Worm (Caenorhabditis elegans) whole organism, L2 larva: Measurements from ENCODE around the gene qua-1.

Experiments used
- F13H6.1 ChIP-seq: sonication (generic microtip); optimal IDR thresholded peaks from 2 replicates; lab custom pipeline; 2016; ENCODE audit warnings: missing genetic modification characterization, missing compliant biosample characterization
- Y55F3AM.14 ChIP-seq: fragments of 200-800 bp; sonication (Bioruptor generic); optimal IDR thresholded peaks from 2 replicates; lab custom pipeline; 2018; ENCODE audit warnings: mild to moderate bottlenecking, missing genetic modification characterization, missing compliant biosample characterization
- ZK546.5 ChIP-seq: sonication (generic microtip); optimal IDR thresholded peaks from 2 replicates; lab custom pipeline; 2017; ENCODE audit warnings: missing biosample characterization, missing genetic modification characterization
- alr-1 ChIP-seq: fragments of 150-350 bp; optimal IDR thresholded peaks from 2 replicates; lab custom pipeline; 2014; ENCODE audit warnings: missing biosample characterization, missing genetic modification characterization
- aly-2 ChIP-seq: fragments of 150-350 bp; optimal IDR thresholded peaks from 2 replicates; lab custom pipeline; 2014; ENCODE audit warnings: missing biosample characterization, missing genetic modification characterization
- ama-1 ChIP-seq: fragments of 150-350 bp; optimal IDR thresholded peaks from 2 replicates; lab custom pipeline; 2018; ENCODE audit warnings: inconsistent platforms
- blmp-1 ChIP-seq: sonication (generic microtip); optimal IDR thresholded peaks from 2 replicates; lab custom pipeline; 2017; ENCODE audit warnings: missing genetic modification characterization, mild to moderate bottlenecking, missing compliant biosample characterization, antibody characterized with exemption, moderate library complexity; ENCODE audit not compliant: insufficient read depth
- ceh-82 ChIP-seq: fragments of 150-350 bp; optimal IDR thresholded peaks from 2 replicates; lab custom pipeline; 2014; ENCODE audit warnings: missing biosample characterization, missing genetic modification characterization
- crh-2 ChIP-seq: sonication (generic microtip); optimal IDR thresholded peaks from 2 replicates; lab custom pipeline; 2017; ENCODE audit warnings: missing biosample characterization, missing genetic modification characterization
- elt-3 ChIP-seq: sonication (generic microtip); optimal IDR thresholded peaks from 2 replicates; lab custom pipeline; 2017; ENCODE audit warnings: missing biosample characterization, missing genetic modification characterization
- fos-1 ChIP-seq: fragments of 150-350 bp; optimal IDR thresholded peaks from 2 replicates; lab custom pipeline; 2014; ENCODE audit warnings: missing biosample characterization, missing genetic modification characterization
- gmeb-1 ChIP-seq: fragments of 150-350 bp; optimal IDR thresholded peaks from 2 replicates; lab custom pipeline; 2014; ENCODE audit warnings: missing biosample characterization, missing genetic modification characterization
- lin-11 ChIP-seq: fragments of 150-350 bp; sonication (generic microtip); optimal IDR thresholded peaks from 2 replicates; lab custom pipeline; 2014; ENCODE audit warnings: missing biosample characterization, missing genetic modification characterization, inconsistent platforms, mixed read lengths
- lin-39 ChIP-seq: fragments of 150-350 bp; optimal IDR thresholded peaks from 2 replicates; lab custom pipeline; 2014; ENCODE audit warnings: missing biosample characterization, missing genetic modification reagents, missing genetic modification characterization
- mab-5 ChIP-seq: fragments of 150-350 bp; optimal IDR thresholded peaks from 2 replicates; lab custom pipeline; 2014; ENCODE audit warnings: missing biosample characterization, missing genetic modification characterization
- mdl-1 ChIP-seq, 2 experiments: fragments of 150-350 bp in 1 of 2; sonication (generic microtip) in 1 of 2; optimal IDR thresholded peaks; 2 replicates each; lab custom pipeline; 2017; ENCODE audit warnings: missing biosample characterization in 2 of 2, missing genetic modification characterization in 2 of 2
- nhr-10 ChIP-seq: sonication (generic microtip); optimal IDR thresholded peaks from 2 replicates; lab custom pipeline; 2017; ENCODE audit warnings: missing biosample characterization, missing genetic modification characterization
- nhr-11 ChIP-seq: fragments of 150-350 bp; optimal IDR thresholded peaks from 2 replicates; lab custom pipeline; 2014; ENCODE audit warnings: missing biosample characterization, missing genetic modification characterization
- nhr-12 ChIP-seq: fragments of 150-350 bp; optimal IDR thresholded peaks from 2 replicates; lab custom pipeline; 2014; ENCODE audit warnings: missing biosample characterization, missing genetic modification characterization
- nhr-129 ChIP-seq: fragments of 150-350 bp; optimal IDR thresholded peaks from 2 replicates; lab custom pipeline; 2014; ENCODE audit warnings: missing biosample characterization, missing genetic modification characterization
- nhr-21 ChIP-seq: fragments of 150-350 bp; optimal IDR thresholded peaks from 2 replicates; lab custom pipeline; 2014; ENCODE audit warnings: missing biosample characterization, missing genetic modification characterization
- nhr-23 ChIP-seq: fragments of 150-350 bp; optimal IDR thresholded peaks from 2 replicates; lab custom pipeline; 2014; ENCODE audit warnings: missing biosample characterization, missing genetic modification reagents, missing genetic modification characterization
- nhr-25 ChIP-seq: fragments of 150-350 bp; sonication (generic microtip); optimal IDR thresholded peaks from 3 replicates; lab custom pipeline; 2014; ENCODE audit warnings: missing biosample characterization, missing genetic modification characterization
- nhr-6 ChIP-seq: fragments of 150-350 bp; optimal IDR thresholded peaks from 2 replicates; lab custom pipeline; 2014; ENCODE audit warnings: missing biosample characterization, missing genetic modification characterization
- nhr-77 ChIP-seq: fragments of 150-350 bp; optimal IDR thresholded peaks from 2 replicates; lab custom pipeline; 2014; ENCODE audit warnings: missing biosample characterization, missing genetic modification characterization
- peb-1 ChIP-seq: fragments of 150-350 bp; optimal IDR thresholded peaks from 2 replicates; lab custom pipeline; 2014; ENCODE audit warnings: missing biosample characterization, missing genetic modification characterization
- sem-4 ChIP-seq: fragments of 150-350 bp; optimal IDR thresholded peaks from 2 replicates; lab custom pipeline; 2014; ENCODE audit warnings: missing biosample characterization, missing genetic modification reagents, missing genetic modification characterization
- skn-1 ChIP-seq: sonication (generic microtip); optimal IDR thresholded peaks from 2 replicates; lab custom pipeline; 2017; ENCODE audit warnings: missing biosample characterization, missing genetic modification characterization
- sma-3 ChIP-seq: sonication (generic microtip); optimal IDR thresholded peaks from 2 replicates; lab custom pipeline; 2016; ENCODE audit warnings: missing genetic modification reagents, missing genetic modification characterization, missing compliant biosample characterization
- sma-9 ChIP-seq, 2 experiments: fragments of 150-350 bp in 1 of 2; sonication (generic microtip) in 1 of 2; optimal IDR thresholded peaks; 2 replicates each; lab custom pipeline; 2014 to 2016; ENCODE audit warnings: missing genetic modification characterization in 2 of 2, mild to moderate bottlenecking in 1 of 2, missing biosample characterization in 1 of 2, missing compliant biosample characterization in 1 of 2, missing genetic modification reagents in 1 of 2, moderate library complexity in 1 of 2
- unc-39 ChIP-seq: fragments of 150-350 bp; optimal IDR thresholded peaks from 2 replicates; lab custom pipeline; 2014; ENCODE audit warnings: missing biosample characterization, missing genetic modification characterization
- unc-55 ChIP-seq: fragments of 150-350 bp; sonication (generic microtip); optimal IDR thresholded peaks from 3 replicates; lab custom pipeline; 2014; ENCODE audit warnings: missing biosample characterization, missing genetic modification reagents, missing genetic modification characterization
- unc-62 ChIP-seq: fragments of 150-350 bp; optimal IDR thresholded peaks from 2 replicates; lab custom pipeline; 2014; ENCODE audit warnings: missing biosample characterization, missing genetic modification reagents, missing genetic modification characterization
- ztf-1 ChIP-seq: fragments of 200-800 bp; sonication (Bioruptor generic); conservative IDR thresholded peaks from 2 replicates; pipeline ENCODE4 v1.3.6; 2022; ENCODE audit warnings: missing genetic modification characterization, missing compliant biosample characterization
- ztf-11 ChIP-seq: sonication (generic microtip); optimal IDR thresholded peaks from 2 replicates; lab custom pipeline; 2017; ENCODE audit warnings: missing biosample characterization, missing genetic modification characterization
- ztf-4 ChIP-seq: fragments of 150-350 bp; optimal IDR thresholded peaks from 2 replicates; lab custom pipeline; 2014; ENCODE audit warnings: missing biosample characterization, missing genetic modification characterization

qua-1 gene

DNA sequence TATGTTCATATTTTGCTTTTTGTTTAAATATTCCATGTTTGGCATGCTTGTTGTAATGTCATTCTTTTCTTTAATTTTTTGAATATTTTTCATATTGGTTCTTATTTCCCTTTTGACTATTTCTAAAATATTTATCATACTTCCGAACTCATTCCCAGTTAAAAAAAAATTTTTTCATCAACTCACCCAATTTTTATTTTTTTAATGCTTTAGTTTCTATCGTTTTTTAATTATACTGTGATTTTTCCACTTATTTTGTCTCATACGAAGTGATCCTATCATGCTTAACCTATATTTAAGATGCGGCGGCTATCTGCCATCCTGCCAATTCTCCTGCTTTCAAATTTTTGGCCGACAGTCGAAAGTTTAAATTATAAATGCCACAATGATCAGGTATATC is at the start of gene qua-1:
Gene qua-1, plus strand, starts transcription at position 301 of the 400 bp plus-strand sequence.
- TF ChIP-seq sem-4 (tag; lab: Kevin White, UChicago) (no peak), unc-39 (tag; lab: Kevin White, UChicago) (no peak), lin-39 (tag; lab: Kevin White, UChicago) (no peak), nhr-77 (no peak), skn-1 (no peak), nhr-25 (no peak), Y55F3AM.14 (GFP tag; lab: Kevin White, UChicago) (no peak), peb-1 (tag; lab: Kevin White, UChicago) (no peak), nhr-23 (no peak), fos-1 (tag; lab: Kevin White, UChicago) (no peak), nhr-6 (tag; lab: Kevin White, UChicago) (no peak), aly-2 (no peak), crh-2 (tag; lab: Kevin White, UChicago) (no peak), ama-1 (lab: Kevin White, UChicago) (no peak), ztf-11 (tag; lab: Kevin White, UChicago) (no peak), nhr-21 (no peak), gmeb-1 (tag; lab: Kevin White, UChicago) (no peak), sma-3 (GFP tag; lab: Kevin White, UChicago) (no peak)
- TF ChIP-seq, all 48 proteins: peak for 0

DNA sequence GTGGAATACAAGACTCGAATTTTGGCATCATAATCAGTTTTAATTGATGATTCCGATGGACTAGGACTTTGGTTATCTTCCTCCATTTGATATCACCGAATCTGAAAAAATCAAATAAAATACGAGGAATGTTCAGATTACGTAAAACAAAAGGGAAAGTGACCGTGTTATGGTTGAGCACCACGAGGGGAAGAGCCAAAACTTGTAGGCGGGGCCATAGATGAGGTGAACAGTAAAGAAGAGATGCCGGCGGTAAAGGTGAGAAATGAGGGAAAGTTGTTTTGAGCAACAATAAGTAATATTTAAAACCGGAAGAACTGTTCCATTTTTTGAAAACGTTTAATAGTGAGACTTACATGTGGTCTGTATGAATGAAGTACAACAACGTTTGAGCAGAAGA is 48.7 kb upstream of the qua-1 start, which contains the start of gene F10B5.3:
Gene F10B5.3, minus strand, starts transcription at position 101 of the 400 bp plus-strand sequence.
- TF ChIP-seq ceh-82 (tag; lab: Kevin White, UChicago) (no peak), alr-1 (tag; lab: Kevin White, UChicago) (no peak), gmeb-1 (tag; lab: Kevin White, UChicago) (no peak), fos-1 (tag; lab: Kevin White, UChicago) (no peak), elt-3 (tag; lab: Kevin White, UChicago) (no peak), mab-5 (no peak), nhr-25 (no peak), peb-1 (tag; lab: Kevin White, UChicago) (no peak), unc-62 (GFP tag; lab: Kevin White, UChicago) (no peak)

DNA sequence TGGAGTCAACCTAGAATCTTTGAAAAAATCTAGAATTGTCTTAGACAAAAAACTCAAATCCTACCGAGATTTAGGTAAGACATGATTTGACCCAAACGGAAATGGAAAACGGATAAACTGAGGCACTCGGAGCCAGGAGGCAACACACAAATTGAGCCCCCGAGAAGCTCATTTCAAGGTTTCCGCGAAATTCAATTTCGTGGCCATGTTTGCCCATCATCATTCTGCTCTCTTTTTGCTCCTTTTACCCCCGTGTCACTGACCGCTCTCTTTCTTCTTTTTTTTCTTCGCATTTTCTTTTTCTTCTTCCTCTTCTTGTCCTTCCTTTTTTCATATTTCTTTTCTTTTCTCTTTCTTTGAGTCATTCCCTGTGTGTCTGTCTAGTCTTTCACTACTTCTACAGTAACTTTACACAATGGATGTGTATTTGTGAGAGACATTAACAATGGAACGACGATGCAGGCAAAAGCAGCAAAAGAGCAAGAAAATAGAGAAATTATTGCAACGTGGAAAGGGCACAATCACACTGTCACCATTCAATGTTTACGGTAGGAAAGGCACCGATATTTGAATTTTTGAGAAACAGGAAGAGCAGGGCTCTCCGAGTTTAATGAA is 45.8 kb upstream of the qua-1 start:
- no peak for TF ChIP-seq nhr-6 (tag; lab: Kevin White, UChicago)
- TF ChIP-seq sma-9 (GFP tag; optimal IDR thresholded peaks at IDR 0.05; lab: Kevin White, UChicago) = no peak
- TF ChIP-seq sma-9 (tag; optimal IDR thresholded peaks at IDR 0.05; lab: Kevin White, UChicago) = no peak
- no peak for TF ChIP-seq nhr-12 (tag; lab: Kevin White, UChicago)
- no peak for TF ChIP-seq nhr-10 (tag; lab: Kevin White, UChicago)
- no peak for TF ChIP-seq unc-62 (GFP tag; lab: Kevin White, UChicago)
- TF ChIP-seq sma-3 (GFP tag; lab: Kevin White, UChicago) = no peak
- no peak for TF ChIP-seq F13H6.1 (tag; lab: Kevin White, UChicago)
- TF ChIP-seq nhr-129 (tag; lab: Kevin White, UChicago) = no peak
- TF ChIP-seq mdl-1 (tag; optimal IDR thresholded peaks at IDR 0.05; lab: Kevin White, UChicago) = no peak
- TF ChIP-seq skn-1 = no peak
- no peak for TF ChIP-seq blmp-1 (tag; lab: Kevin White, UChicago)
- TF ChIP-seq ztf-11 (tag; lab: Kevin White, UChicago) = no peak
- TF ChIP-seq ztf-4 (tag; lab: Kevin White, UChicago) = no peak

DNA sequence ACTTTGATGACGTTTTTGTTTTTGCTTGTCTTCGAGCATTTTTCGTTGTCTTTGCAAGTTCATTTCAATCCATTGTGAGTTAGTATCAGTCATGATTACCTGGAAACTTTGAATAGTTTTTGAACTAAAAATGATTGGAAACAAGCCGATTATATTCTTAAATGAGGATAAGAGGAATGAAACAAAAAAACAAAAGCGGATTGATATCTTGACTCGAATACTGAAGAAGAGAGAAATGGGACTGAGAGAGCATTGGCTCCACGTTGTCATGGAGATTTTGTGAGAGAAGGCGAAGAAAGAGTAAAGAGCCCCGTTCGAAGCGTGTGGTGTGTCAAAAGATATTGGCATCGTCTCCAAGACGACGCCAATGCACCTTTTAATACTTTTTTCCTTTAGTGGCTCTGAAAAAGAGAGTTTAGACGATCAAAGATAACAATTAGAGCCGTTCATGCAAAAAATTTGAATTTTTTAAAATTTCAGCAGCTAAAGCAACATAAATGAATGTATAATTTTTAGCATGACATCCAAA is 41.7 kb upstream of the qua-1 start, which contains the start of the genes tub-1 and tmem-138:
Gene tub-1, minus strand, starts transcription at position 101 of the 529 bp plus-strand sequence.
Gene tmem-138, plus strand, starts transcription at position 479 of the 529 bp plus-strand sequence.
- TF ChIP-seq skn-1 (no peak), ztf-1 (no peak), nhr-77 (no peak), nhr-11 (tag; lab: Kevin White, UChicago) (no peak), unc-55 (GFP tag; lab: Kevin White, UChicago) (no peak), ZK546.5 (tag; lab: Kevin White, UChicago) (no peak), unc-62 (GFP tag; lab: Kevin White, UChicago) (no peak), lin-11 (no peak), unc-39 (tag; lab: Kevin White, UChicago) (no peak), ztf-11 (tag; lab: Kevin White, UChicago) (no peak), nhr-21 (no peak)
